Fruit fly (Drosophila melanogaster): ENCODE data around the gene Pak3.

DNA sequence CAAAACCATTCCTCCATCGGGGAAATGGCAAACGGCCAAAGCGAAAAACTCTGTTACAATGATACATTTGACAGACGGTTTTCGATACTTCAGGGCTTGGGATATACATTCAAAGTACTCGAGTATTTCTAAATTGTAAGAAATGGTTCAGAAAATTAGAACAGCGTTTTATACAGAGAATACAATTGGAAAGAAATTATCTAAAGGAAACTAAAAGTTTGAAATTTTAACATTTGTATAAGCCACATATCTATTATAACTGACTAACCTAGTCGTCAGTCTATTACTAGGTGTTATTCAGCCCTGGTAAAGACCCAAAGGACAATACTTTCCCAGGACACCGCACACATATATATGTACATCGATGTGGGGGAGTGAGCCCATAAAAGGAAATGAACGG is 22.9 kb upstream of the Pak3 start:
- no peak for TF ChIP-seq h (optimal IDR thresholded peaks at IDR 0.05)
- TF ChIP-seq psq (optimal IDR thresholded peaks at IDR 0.05): no peak

Measured in Kc167 (cell line).